Fruit fly (Drosophila melanogaster) whole organism, embryonic: ENCODE measurements around the gene CG46397.

Source experiments
- Ada2b ChIP-seq: fragments of 200-800 bp; sonication (Bioruptor generic); IDR thresholded peaks from 2 replicates; pipeline ENCODE4 v1.3.6; 2022; ENCODE audit warnings: missing biosample characterization, missing genetic modification characterization
- CG10979 ChIP-seq: fragments of 200-800 bp; sonication (Bioruptor generic); optimal IDR thresholded peaks from 2 replicates; lab custom pipeline; 2018; ENCODE audit warnings: missing biosample characterization, mild to moderate bottlenecking, missing genetic modification characterization, moderate library complexity
- CG15514 ChIP-seq: fragments of 200-800 bp; sonication (Bioruptor generic); optimal IDR thresholded peaks from 3 replicates; lab custom pipeline; 2017; ENCODE audit warnings: missing biosample characterization, missing genetic modification characterization, mild to moderate bottlenecking, moderate library complexity, missing genetic modification reagents
- CG32772 ChIP-seq: fragments of 200-800 bp; sonication (Bioruptor generic); IDR thresholded peaks from 2 replicates; pipeline ENCODE4 v1.3.6; 2022; ENCODE audit warnings: missing biosample characterization, missing genetic modification characterization
- CG3847 ChIP-seq: fragments of 200-800 bp; sonication (Bioruptor generic); IDR thresholded peaks from 2 replicates; pipeline ENCODE4 v1.3.6; 2022; ENCODE audit warnings: missing biosample characterization, missing genetic modification characterization
- CG4424 ChIP-seq: fragments of 200-800 bp; sonication (Bioruptor generic); optimal IDR thresholded peaks from 3 replicates; lab custom pipeline; 2016; ENCODE audit warnings: missing biosample characterization, missing genetic modification characterization
- CG5245 ChIP-seq: fragments of 200-800 bp; sonication (Bioruptor generic); optimal IDR thresholded peaks from 3 replicates; lab custom pipeline; 2016; ENCODE audit warnings: missing biosample characterization, missing genetic modification characterization
- CG5953 ChIP-seq: fragments of 200-800 bp; sonication (Bioruptor generic); IDR thresholded peaks from 2 replicates; pipeline ENCODE4 v1.3.6; 2022; ENCODE audit warnings: missing biosample characterization, missing genetic modification characterization
- CG9727 ChIP-seq: fragments of 200-800 bp; sonication (Bioruptor generic); optimal IDR thresholded peaks from 3 replicates; lab custom pipeline; 2017; ENCODE audit warnings: missing biosample characterization, mild to moderate bottlenecking, missing genetic modification characterization
- CrebB ChIP-seq: fragments of 200-800 bp; sonication (Bioruptor generic); optimal IDR thresholded peaks from 3 replicates; lab custom pipeline; 2018; ENCODE audit warnings: missing biosample characterization, mild to moderate bottlenecking, missing genetic modification characterization
- Dfd ChIP-seq, 2 experiments: fragments of >200 bp; optimal IDR thresholded peaks; 2 replicates each; lab custom pipeline; 2017; ENCODE audit warnings: missing biosample characterization in 2 of 2, missing genetic modification characterization in 2 of 2
- Dll ChIP-seq: fragments of 200-800 bp; sonication (Bioruptor generic); IDR thresholded peaks from 4 replicates; pipeline ENCODE4 v1.3.6; 2022; ENCODE audit warnings: missing biosample characterization, missing genetic modification characterization; ENCODE audit not compliant: partially characterized antibody
- Ptx1 ChIP-seq: fragments of 200-800 bp; sonication (Bioruptor generic); IDR thresholded peaks from 2 replicates; pipeline ENCODE4 v1.3.6; 2022; ENCODE audit warnings: missing biosample characterization, missing genetic modification characterization
- Ravus ChIP-seq: fragments of 200-800 bp; sonication (Bioruptor generic); IDR thresholded peaks from 2 replicates; pipeline ENCODE4 v1.3.6; 2022; ENCODE audit warnings: missing biosample characterization, missing genetic modification characterization
- Six4 ChIP-seq: fragments of 200-800 bp; sonication (Bioruptor generic); optimal IDR thresholded peaks from 2 replicates; lab custom pipeline; 2016; ENCODE audit warnings: missing biosample characterization, missing genetic modification characterization
- ap ChIP-seq: fragments of 200-800 bp; sonication (Bioruptor generic); IDR thresholded peaks from 2 replicates; pipeline ENCODE4 v1.3.6; 2022; ENCODE audit warnings: missing biosample characterization, missing genetic modification characterization
- ci ChIP-seq: fragments of 200-800 bp; sonication (Bioruptor generic); IDR thresholded peaks from 3 replicates; pipeline ENCODE4 v1.3.6; 2022; ENCODE audit warnings: missing biosample characterization, missing genetic modification characterization
- dm ChIP-seq: fragments of 200-800 bp; sonication (Bioruptor generic); optimal IDR thresholded peaks from 3 replicates; lab custom pipeline; 2016; ENCODE audit warnings: missing biosample characterization, missing genetic modification characterization
- ems ChIP-seq: fragments of 200-800 bp; sonication (Bioruptor generic); optimal IDR thresholded peaks from 3 replicates; lab custom pipeline; 2016; ENCODE audit warnings: missing biosample characterization, missing genetic modification characterization
- fu2 ChIP-seq: fragments of 200-800 bp; sonication (Bioruptor generic); optimal IDR thresholded peaks from 2 replicates; lab custom pipeline; 2016; ENCODE audit warnings: missing biosample characterization, missing genetic modification characterization
- klu ChIP-seq: fragments of 200-800 bp; sonication (Bioruptor generic); IDR thresholded peaks from 2 replicates; pipeline ENCODE4 v1.3.6; 2022; ENCODE audit warnings: missing biosample characterization, missing genetic modification characterization
- peb ChIP-seq: fragments of 200-800 bp; sonication (Bioruptor generic); IDR thresholded peaks from 2 replicates; pipeline ENCODE4 v1.3.6; 2022; ENCODE audit warnings: missing biosample characterization, missing genetic modification characterization
- pros ChIP-seq: fragments of 200-800 bp; sonication (Bioruptor generic); optimal IDR thresholded peaks from 3 replicates; lab custom pipeline; 2019; ENCODE audit warnings: missing biosample characterization, mild to moderate bottlenecking, missing genetic modification characterization, moderate library complexity
- psq ChIP-seq: fragments of 200-800 bp; sonication (Bioruptor generic); optimal IDR thresholded peaks from 2 replicates; lab custom pipeline; 2017; ENCODE audit warnings: missing biosample characterization, missing genetic modification characterization
- slbo ChIP-seq: fragments of 200-800 bp; sonication (Bioruptor generic); IDR thresholded peaks from 2 replicates; pipeline ENCODE4 v1.3.6; 2022; ENCODE audit warnings: missing biosample characterization, missing genetic modification characterization
- sob ChIP-seq: fragments of 200-800 bp; sonication (Bioruptor generic); IDR thresholded peaks from 2 replicates; pipeline ENCODE4 v1.3.6; 2022; ENCODE audit warnings: missing biosample characterization, missing genetic modification characterization
- tin ChIP-seq: fragments of 200-800 bp; sonication (Bioruptor generic); optimal IDR thresholded peaks from 3 replicates; lab custom pipeline; 2016; ENCODE audit warnings: missing biosample characterization, missing genetic modification characterization
- tna ChIP-seq: fragments of 200-800 bp; sonication (Bioruptor generic); IDR thresholded peaks from 2 replicates; pipeline ENCODE4 v1.3.6; 2022; ENCODE audit warnings: missing biosample characterization, missing genetic modification characterization; ENCODE audit not compliant: partially characterized antibody
- tup ChIP-seq: fragments of 200-800 bp; sonication (Bioruptor generic); optimal IDR thresholded peaks from 2 replicates; lab custom pipeline; 2016; ENCODE audit warnings: missing biosample characterization, mild to moderate bottlenecking, missing genetic modification characterization, moderate library complexity
- wor ChIP-seq: fragments of 200-800 bp; sonication (Bioruptor generic); IDR thresholded peaks from 2 replicates; pipeline ENCODE4 v1.3.6; 2022; ENCODE audit warnings: missing biosample characterization, missing genetic modification characterization
- z ChIP-seq: fragments of 200-800 bp; sonication (Bioruptor generic); IDR thresholded peaks from 3 replicates; pipeline ENCODE4 v1.3.6; 2022; ENCODE audit warnings: missing biosample characterization, missing genetic modification characterization

Gene CG46397

dm6 chr2L:8997285-8997684 is 50.2 kb downstream of the CG46397 start, which contains the start of the genes alien and CG18661 (continued):
- TF ChIP-seq CG4424 (GFP tag; lab: Kevin White, UChicago) (peak; percentile 75), CG15514 (GFP tag; lab: Kevin White, UChicago) (peak; percentile 65), Dll (GFP tag; lab: Robert Waterston, UW) (peak; percentile 70), dm (GFP tag; lab: Kevin White, UChicago) (peak; percentile 88), wor (GFP tag; lab: Robert Waterston, UW) (peak; percentile 62), CG5245 (peak; percentile 28), fu2 (GFP tag; lab: Kevin White, UChicago) (peak; percentile 86), Ptx1 (GFP tag; lab: Robert Waterston, UW) (peak; percentile 92), ap (GFP tag; lab: Robert Waterston, UW) (peak; percentile 91), CG32772 (GFP tag; lab: Robert Waterston, UW) (peak; percentile 91), Six4 (peak; percentile 45), psq (GFP tag; lab: Kevin White, UChicago) (peak; percentile 74), CG10979 (tag; lab: Kevin White, UChicago) (peak; percentile 79), Ada2b (GFP tag; lab: Robert Waterston, UW) (peak; percentile 96), Dfd (GFP tag; optimal IDR thresholded peaks at IDR 0.05; lab: Kevin White, UChicago) (no peak), tup (GFP tag; lab: Kevin White, UChicago) (peak; percentile 57), CG5953 (GFP tag; lab: Robert Waterston, UW) (peak; percentile 91), slbo (GFP tag; lab: Robert Waterston, UW) (peak; percentile 98), tna (GFP tag; lab: Robert Waterston, UW) (no peak), CG3847 (GFP tag; lab: Robert Waterston, UW) (peak; percentile 98), sob (GFP tag; lab: Robert Waterston, UW) (peak; percentile 90), peb (GFP tag; lab: Robert Waterston, UW) (peak; percentile 85), ci (GFP tag; lab: Robert Waterston, UW) (peak; percentile 93), Ravus (peak; percentile 85), pros (GFP tag; lab: Kevin White, UChicago) (no peak), tin (GFP tag; lab: Kevin White, UChicago) (peak; percentile 92), CrebB (tag; lab: Kevin White, UChicago) (peak; percentile 3), klu (GFP tag; lab: Robert Waterston, UW) (peak; percentile 68; the same call in 1 of the 2 replicates), ems (peak; percentile 91), CG9727 (GFP tag; lab: Kevin White, UChicago) (peak; percentile 58), z (GFP tag; lab: Robert Waterston, UW) (no peak)
- TF ChIP-seq, all 482 proteins: peak for 395
